Worm (Caenorhabditis elegans): ENCODE measurements around the gene inx-8.

DNA sequence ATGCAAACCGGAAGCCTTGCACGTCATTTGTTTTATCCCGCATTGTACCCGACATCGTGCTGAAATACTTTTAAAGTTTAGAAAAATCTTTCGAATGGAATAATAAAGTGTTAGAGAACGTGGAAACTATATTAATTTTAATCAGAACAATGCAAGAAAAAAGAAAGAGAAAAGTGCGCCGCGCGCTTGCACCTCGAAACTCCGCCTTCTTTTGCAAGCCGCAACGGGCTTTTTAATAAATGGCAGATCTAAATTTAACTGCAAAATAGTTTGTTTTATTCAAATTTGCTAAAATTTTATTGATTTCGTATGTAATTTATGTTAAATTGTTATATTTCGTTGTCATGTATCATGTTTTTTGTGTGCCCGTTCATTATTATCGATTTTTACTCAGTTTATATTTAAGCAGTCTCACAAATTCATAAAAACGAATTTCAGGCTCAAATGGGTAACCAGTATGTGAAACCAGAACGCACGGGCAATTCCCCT lies 21.6 kb upstream of the inx-8 start, which contains the start of the genes acl-3 and ndub-6:
- TF ChIP-seq unc-62 (GFP tag; optimal IDR thresholded peaks at IDR 0.05), result no peak
- no peak for TF ChIP-seq lin-13 (tag; optimal IDR thresholded peaks at IDR 0.05)
- TF ChIP-seq nhr-237 (tag; optimal IDR thresholded peaks at IDR 0.05), result no peak
- no peak for TF ChIP-seq drap-1 (GFP tag; optimal IDR thresholded peaks at IDR 0.05)
- no peak for TF ChIP-seq elt-1 (tag; optimal IDR thresholded peaks at IDR 0.05; ENCODE audit: borderline replicate concordance, insufficient read depth)
- no peak for TF ChIP-seq blmp-1 (tag; optimal IDR thresholded peaks at IDR 0.05)
- no peak for TF ChIP-seq nhr-76 (tag; optimal IDR thresholded peaks at IDR 0.05)
- no peak for TF ChIP-seq nhr-2 (tag; optimal IDR thresholded peaks at IDR 0.05)
- no peak for TF ChIP-seq sptf-1 (tag; optimal IDR thresholded peaks at IDR 0.05)
- TF ChIP-seq lsy-2 (tag; optimal IDR thresholded peaks at IDR 0.05), result no peak
- no peak for TF ChIP-seq unc-39 (tag; optimal IDR thresholded peaks at IDR 0.05)
